Worm (Caenorhabditis elegans): ENCODE measurements around the gene C50D2.7.

DNA sequence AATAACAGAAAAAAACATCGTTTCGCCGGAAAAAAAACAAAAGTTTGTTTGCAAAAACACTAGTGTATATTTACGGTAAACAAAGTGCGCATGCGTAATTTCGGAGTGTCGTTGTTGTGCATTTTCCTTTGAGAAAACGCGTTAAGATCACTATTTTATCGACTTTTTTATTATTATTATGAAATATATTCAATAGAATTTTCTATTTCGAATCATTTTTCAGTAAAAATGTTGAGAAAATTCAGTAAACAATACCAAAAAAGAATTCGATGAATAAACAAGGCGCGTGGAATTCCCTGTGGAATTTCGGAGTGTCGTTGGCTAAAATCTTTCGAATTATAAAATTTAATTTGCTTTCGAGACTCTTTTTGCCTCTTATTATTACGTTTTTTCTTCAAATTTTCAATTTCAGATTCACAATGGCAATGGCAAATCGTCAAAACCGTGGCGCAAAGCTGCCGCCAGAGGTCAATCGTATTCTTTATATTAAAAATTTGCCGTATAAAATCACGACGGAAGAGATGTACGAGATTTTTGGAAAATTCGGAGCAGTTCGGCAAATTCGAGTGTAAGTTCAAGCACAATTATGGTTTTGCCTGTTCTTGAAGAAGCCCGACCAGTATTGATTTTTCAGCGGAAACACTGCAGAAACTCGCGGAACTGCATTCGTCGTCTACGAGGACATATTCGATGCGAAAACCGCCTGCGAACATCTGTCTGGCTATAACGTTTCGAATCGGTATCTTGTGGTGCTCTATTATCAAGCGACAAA lies 3.1 kb upstream of the C50D2.7 start, which contains the start of the genes luc-7L3 and sftb-6:
- no peak for TF ChIP-seq elt-3 (tag; optimal IDR thresholded peaks at IDR 0.05)
- TF ChIP-seq mab-5 (tag; optimal IDR thresholded peaks at IDR 0.05): peak; percentile 16
- no peak for TF ChIP-seq lin-32 (GFP tag; optimal IDR thresholded peaks at IDR 0.05)
- TF ChIP-seq unc-62 (GFP tag; optimal IDR thresholded peaks at IDR 0.05): no peak
- no peak for TF ChIP-seq pha-4 (tag; optimal IDR thresholded peaks at IDR 0.05)
- peak; percentile 3 for TF ChIP-seq ceh-83 (GFP tag; optimal IDR thresholded peaks at IDR 0.05)
- no peak for TF ChIP-seq unc-39 (tag; optimal IDR thresholded peaks at IDR 0.05)
- TF ChIP-seq M03D4.4 (tag; optimal IDR thresholded peaks at IDR 0.05): no peak
- peak; percentile 41 for TF ChIP-seq ceh-39 (tag; optimal IDR thresholded peaks at IDR 0.05)
- TF ChIP-seq sptf-1 (tag; optimal IDR thresholded peaks at IDR 0.05): no peak

Measured in whole organism, mixed stage, embryonic.